Fruit fly (Drosophila melanogaster) Kc167 (cell line): ENCODE measurements around the gene p115.

Experiments
- Myc ChIP-seq: fragments of >200 bp; optimal IDR thresholded peaks from 2 replicates; lab custom pipeline; 2017; ENCODE audit warnings: missing external identifiers
- h ChIP-seq: fragments of >200 bp; optimal IDR thresholded peaks from 3 replicates; lab custom pipeline; 2018; ENCODE audit warnings: missing external identifiers
- psq ChIP-seq: fragments of >200 bp; optimal IDR thresholded peaks from 2 replicates; lab custom pipeline; 2017; ENCODE audit warnings: missing external identifiers

- TF ChIP-seq Myc (no peak), psq (lab: Kevin White, UChicago) (no peak), h (lab: Kevin White, UChicago) (no peak)
Observed at dm6 chrX:7883926-7884325, 9.9 kb upstream of the p115 start, which contains the start of gene Ir7f.
